Worm (Caenorhabditis elegans) whole organism, L4 larva: ENCODE data around the gene F48E8.4.

ENCODE experiments used
- F10B5.3 ChIP-seq: sonication (generic microtip); optimal IDR thresholded peaks from 2 replicates; lab custom pipeline; 2016; ENCODE audit warnings: mild to moderate bottlenecking, missing genetic modification characterization, missing compliant biosample characterization
- F37D6.2 ChIP-seq: sonication (generic microtip); optimal IDR thresholded peaks from 2 replicates; lab custom pipeline; 2016; ENCODE audit warnings: mild to moderate bottlenecking, missing genetic modification characterization, missing compliant biosample characterization
- T26A8.4 ChIP-seq: fragments of 200-800 bp; sonication (Bioruptor generic); IDR thresholded peaks from 2 replicates; pipeline ENCODE4 v1.3.6; 2022; ENCODE audit warnings: missing genetic modification characterization, missing compliant biosample characterization
- Y75B8A.6 ChIP-seq: fragments of 200-800 bp; sonication (Bioruptor generic); IDR thresholded peaks from 2 replicates; pipeline ENCODE4 v1.3.6; 2022; ENCODE audit warnings: missing genetic modification reagents, missing genetic modification characterization, missing compliant biosample characterization
- ZK546.5 ChIP-seq, 2 experiments: sonication (generic microtip); optimal IDR thresholded peaks; 2 replicates each; lab custom pipeline; 2017; ENCODE audit warnings: missing biosample characterization in 2 of 2, missing genetic modification characterization in 2 of 2
- aha-1 ChIP-seq: fragments of 150-350 bp; peaks from one replicate; lab custom pipeline; 2014; ENCODE audit warnings: missing biosample characterization, missing genetic modification characterization
- ama-1 ChIP-seq: fragments of 150-350 bp; optimal IDR thresholded peaks from 2 replicates; lab custom pipeline; 2014; ENCODE audit warnings: inconsistent platforms, mixed read lengths
- ceh-28 ChIP-seq: fragments of 150-350 bp; optimal IDR thresholded peaks from 2 replicates; lab custom pipeline; 2014; ENCODE audit warnings: missing biosample characterization, missing genetic modification reagents, missing genetic modification characterization
- ceh-44 ChIP-seq: fragments of 200-800 bp; sonication (Bioruptor generic); IDR thresholded peaks from 2 replicates; pipeline ENCODE4 v1.3.6; 2022; ENCODE audit warnings: missing genetic modification reagents, missing genetic modification characterization, missing compliant biosample characterization
- ctbp-1 ChIP-seq: fragments of 200-800 bp; sonication (Bioruptor generic); IDR thresholded peaks from 2 replicates; pipeline ENCODE4 v1.3.6; 2022; ENCODE audit warnings: missing genetic modification reagents, missing genetic modification characterization, missing compliant biosample characterization
- daf-16 ChIP-seq, 3 experiments: sonication (generic microtip); optimal IDR thresholded peaks; 2 replicates each; lab custom pipeline; 2016 to 2017; ENCODE audit warnings: missing genetic modification characterization in 3 of 3, missing genetic modification reagents in 3 of 3, mild to moderate bottlenecking in 2 of 3, missing compliant biosample characterization in 2 of 3, missing biosample characterization in 1 of 3, moderate library complexity in 1 of 3
- dmd-6 ChIP-seq: fragments of 200-800 bp; sonication (Bioruptor generic); IDR thresholded peaks from 2 replicates; pipeline ENCODE4 v1.3.6; 2022; ENCODE audit warnings: missing genetic modification reagents, missing genetic modification characterization, missing compliant biosample characterization
- dpl-1 ChIP-seq: fragments of 150-350 bp; optimal IDR thresholded peaks from 2 replicates; lab custom pipeline; 2014; ENCODE audit warnings: missing biosample characterization, missing genetic modification reagents, missing genetic modification characterization
- dve-1 ChIP-seq: sonication (generic microtip); optimal IDR thresholded peaks from 2 replicates; lab custom pipeline; 2017; ENCODE audit warnings: antibody characterized with exemption, mild to moderate bottlenecking, missing genetic modification characterization, missing compliant biosample characterization; ENCODE audit not compliant: insufficient read depth
- gei-8 ChIP-seq: fragments of 200-800 bp; sonication (Bioruptor generic); optimal IDR thresholded peaks from 2 replicates; lab custom pipeline; 2018; ENCODE audit warnings: mild to moderate bottlenecking, missing genetic modification characterization, missing compliant biosample characterization
- hif-1 ChIP-seq, 2 experiments: sonication (generic microtip); optimal IDR thresholded peaks; 2 replicates each; lab custom pipeline; 2016 to 2017; ENCODE audit warnings: missing compliant biosample characterization in 2 of 2, missing genetic modification characterization in 2 of 2, missing genetic modification reagents in 2 of 2, missing genotype in 2 of 2, mild to moderate bottlenecking in 1 of 2
- hlh-30 ChIP-seq: sonication (generic microtip); optimal IDR thresholded peaks from 2 replicates; lab custom pipeline; 2017; ENCODE audit warnings: antibody characterized with exemption, mild to moderate bottlenecking, missing genetic modification characterization, missing compliant biosample characterization; ENCODE audit not compliant: insufficient read depth
- hmg-1.1 ChIP-seq: fragments of 200-800 bp; sonication (Bioruptor generic); IDR thresholded peaks from 2 replicates; pipeline ENCODE4 v1.3.6; 2022; ENCODE audit warnings: missing genetic modification reagents, missing genetic modification characterization, missing compliant biosample characterization
- lim-7 ChIP-seq: fragments of 200-800 bp; sonication (Bioruptor generic); IDR thresholded peaks from 2 replicates; pipeline ENCODE4 v1.3.6; 2022; ENCODE audit warnings: missing genetic modification characterization, missing compliant biosample characterization
- lin-13 ChIP-seq: fragments of 150-350 bp; optimal IDR thresholded peaks from 2 replicates; lab custom pipeline; 2014; ENCODE audit warnings: missing biosample characterization, missing genetic modification reagents, missing genetic modification characterization
- lin-38 ChIP-seq: fragments of 200-800 bp; sonication (Bioruptor generic); IDR thresholded peaks from 2 replicates; pipeline ENCODE4 v1.3.6; 2022; ENCODE audit warnings: missing genetic modification reagents, missing genetic modification characterization, missing compliant biosample characterization
- lsy-2 ChIP-seq, 2 experiments: fragments of 150-350 bp in 1 of 2; sonication (generic microtip) in 1 of 2; optimal IDR thresholded peaks; 2 replicates each; lab custom pipeline; 2014 to 2017; ENCODE audit warnings: missing biosample characterization in 2 of 2, missing genetic modification characterization in 2 of 2
- madf-5 ChIP-seq, 2 experiments: fragments of 200-800 bp; sonication (Bioruptor generic); IDR thresholded peaks; 2 replicates each; pipeline ENCODE4 v1.3.6; 2022; ENCODE audit warnings: missing compliant biosample characterization in 2 of 2, missing genetic modification characterization in 2 of 2
- mdt-29 ChIP-seq: fragments of 200-800 bp; sonication (Bioruptor generic); IDR thresholded peaks from 2 replicates; pipeline ENCODE4 v1.3.6; 2022; ENCODE audit warnings: missing genetic modification reagents, missing genetic modification characterization, missing compliant biosample characterization
- mep-1 ChIP-seq: fragments of 150-350 bp; sonication (generic microtip); optimal IDR thresholded peaks from 3 replicates; lab custom pipeline; 2014; ENCODE audit warnings: missing biosample characterization, missing genetic modification characterization
- mes-2 ChIP-seq: sonication (generic microtip); optimal IDR thresholded peaks from 2 replicates; lab custom pipeline; 2016; ENCODE audit warnings: missing genotype, mild to moderate bottlenecking, missing genetic modification characterization, missing compliant biosample characterization; ENCODE audit not compliant: poor library complexity, severe bottlenecking
- mxl-2 ChIP-seq: fragments of 200-800 bp; sonication (Bioruptor generic); conservative IDR thresholded peaks from 2 replicates; pipeline ENCODE4 v1.3.6; 2022; ENCODE audit warnings: missing genetic modification reagents, missing genetic modification characterization, missing compliant biosample characterization
- mxl-3 ChIP-seq: fragments of 200-800 bp; sonication (Bioruptor generic); optimal IDR thresholded peaks from 2 replicates; lab custom pipeline; 2018; ENCODE audit warnings: mild to moderate bottlenecking, missing genetic modification characterization, missing compliant biosample characterization
- nhr-11 ChIP-seq: fragments of 150-350 bp; optimal IDR thresholded peaks from 2 replicates; lab custom pipeline; 2014; ENCODE audit warnings: missing biosample characterization, missing genetic modification characterization
- nhr-237 ChIP-seq: sonication (generic microtip); optimal IDR thresholded peaks from 2 replicates; lab custom pipeline; 2017; ENCODE audit warnings: missing biosample characterization, missing genetic modification characterization
- nhr-28 ChIP-seq: fragments of 150-350 bp; optimal IDR thresholded peaks from 2 replicates; lab custom pipeline; 2014; ENCODE audit warnings: missing biosample characterization, missing genetic modification characterization
- nhr-41 ChIP-seq: fragments of 200-800 bp; sonication (Bioruptor generic); IDR thresholded peaks from 2 replicates; pipeline ENCODE4 v1.3.6; 2022; ENCODE audit warnings: missing genetic modification reagents, missing genetic modification characterization, missing compliant biosample characterization
- nhr-6 ChIP-seq: fragments of 150-350 bp; optimal IDR thresholded peaks from 2 replicates; lab custom pipeline; 2014; ENCODE audit warnings: missing biosample characterization, missing genetic modification characterization
- nhr-76 ChIP-seq: fragments of 150-350 bp; optimal IDR thresholded peaks from 2 replicates; lab custom pipeline; 2014; ENCODE audit warnings: missing biosample characterization, missing genetic modification characterization
- pha-4 ChIP-seq, 2 experiments: fragments of 150-350 bp in 1 of 2; fragments of 200-800 bp in 1 of 2; sonication (Bioruptor generic) in 1 of 2; IDR thresholded peaks in 1 of 2; optimal IDR thresholded peaks in 1 of 2; 2 replicates each; pipeline versions ENCODE4 v1.3.6 to Lab custom; 2014 to 2022; ENCODE audit warnings: missing genetic modification characterization in 2 of 2, missing genetic modification reagents in 2 of 2, missing biosample characterization in 1 of 2, missing compliant biosample characterization in 1 of 2
- rbr-2 ChIP-seq: sonication (generic microtip); optimal IDR thresholded peaks from 2 replicates; lab custom pipeline; 2016; ENCODE audit warnings: missing genotype, missing genetic modification characterization, missing compliant biosample characterization
- snpc-4 ChIP-seq: fragments of 150-350 bp; optimal IDR thresholded peaks from 2 replicates; lab custom pipeline; 2014; ENCODE audit warnings: missing biosample characterization, missing genetic modification characterization
- unc-39 ChIP-seq: sonication (generic microtip); optimal IDR thresholded peaks from 2 replicates; lab custom pipeline; 2017; ENCODE audit warnings: missing biosample characterization, missing genetic modification characterization
- unc-62 ChIP-seq, 3 experiments: fragments of 150-350 bp in 1 of 3; sonication (generic microtip); optimal IDR thresholded peaks in 2 of 3; peaks in 1 of 3; 1 replicate in 1 of 3; 2 replicates in 2 of 3; lab custom pipeline; 2014 to 2017; ENCODE audit warnings: missing biosample characterization in 3 of 3, missing genetic modification characterization in 3 of 3, missing genetic modification reagents in 3 of 3, missing genotype in 1 of 3

F48E8.4 gene

ce11 chrIII:5438064-5438463 is 15.3 kb upstream of the F48E8.4 start (continued):
- TF ChIP-seq hmg-1.1 (GFP tag; lab: Robert Waterston, UW) (no peak), ceh-44 (GFP tag; lab: Robert Waterston, UW) (no peak)

- TF ChIP-seq lin-38 (GFP tag; lab: Robert Waterston, UW) = 0 out of 2 replicates have a peak, but pooled peaks have one; percentile 16
- no peak for TF ChIP-seq mep-1 (tag; lab: Kevin White, UChicago)
- TF ChIP-seq ctbp-1 (GFP tag; lab: Robert Waterston, UW) = no peak
- TF ChIP-seq ceh-28 (tag; lab: Kevin White, UChicago) = no peak
- no peak for TF ChIP-seq aha-1 (tag; lab: Kevin White, UChicago)
These were observed 12.8 kb upstream of the F48E8.4 start, which contains the start of gene W03A5.6 for ce11 chrIII:5440540-5440939. W03A5.6 (minus strand) TSS chrIII:5440640.

- TF ChIP-seq lsy-2 (tag; optimal IDR thresholded peaks at IDR 0.05; lab: Kevin White, UChicago) = peak; percentile 90 to 99
- peak; percentile 4 for TF ChIP-seq hlh-30 (tag; lab: Kevin White, UChicago)
- TF ChIP-seq T26A8.4 (GFP tag; lab: Robert Waterston, UW) = no peak
- TF ChIP-seq nhr-6 (tag; lab: Kevin White, UChicago) = peak; percentile 50
- no peak for TF ChIP-seq unc-62 (GFP tag; optimal IDR thresholded peaks at IDR 0.05 in 1 of 2; lab: Kevin White, UChicago)
- no peak for TF ChIP-seq unc-62 (tag; optimal IDR thresholded peaks at IDR 0.05; lab: Kevin White, UChicago)
- TF ChIP-seq nhr-28 (tag; lab: Kevin White, UChicago) = peak; percentile 19
- no peak for TF ChIP-seq mdt-29 (GFP tag; lab: Robert Waterston, UW)
- TF ChIP-seq gei-8 (GFP tag; lab: Kevin White, UChicago) = no peak
- TF ChIP-seq Y75B8A.6 (GFP tag; lab: Robert Waterston, UW) = no peak
- TF ChIP-seq daf-16 (GFP tag; optimal IDR thresholded peaks at IDR 0.05; lab: Kevin White, UChicago) = no peak
- TF ChIP-seq daf-16 (tag; optimal IDR thresholded peaks at IDR 0.05; lab: Kevin White, UChicago) = peak; percentile 48
- no peak for TF ChIP-seq mxl-2 (GFP tag; lab: Robert Waterston, UW)
- TF ChIP-seq nhr-11 (tag; lab: Kevin White, UChicago) = no peak
- TF ChIP-seq mep-1 (tag; lab: Kevin White, UChicago) = peak; percentile 32
- TF ChIP-seq nhr-76 (tag; lab: Kevin White, UChicago) = peak; percentile 28
- TF ChIP-seq nhr-41 (GFP tag; lab: Robert Waterston, UW) = no peak
- TF ChIP-seq madf-5 (GFP tag; IDR thresholded peaks at IDR 0.05; lab: Robert Waterston, UW) = no peak
- TF ChIP-seq lin-38 (GFP tag; lab: Robert Waterston, UW) = peak; percentile 64
- no peak for TF ChIP-seq lim-7 (GFP tag; lab: Robert Waterston, UW)
- TF ChIP-seq dmd-6 (GFP tag; lab: Robert Waterston, UW) = peak; percentile 14; the same call in 1 of the 2 replicates
- TF ChIP-seq lin-13 = peak; percentile 29
- TF ChIP-seq unc-39 (tag; lab: Kevin White, UChicago) = no peak
- TF ChIP-seq mxl-3 (GFP tag; lab: Kevin White, UChicago) = no peak
- TF ChIP-seq dve-1 (tag; lab: Kevin White, UChicago) = peak; percentile 43
- no peak for TF ChIP-seq nhr-237 (tag; lab: Kevin White, UChicago)
- TF ChIP-seq snpc-4 (tag; lab: Kevin White, UChicago) = no peak
- TF ChIP-seq rbr-2 = peak; percentile 2
- TF ChIP-seq F37D6.2 = no peak
- peak; percentile 35 for TF ChIP-seq ceh-28 (tag; lab: Kevin White, UChicago)
- peak; percentile 75 for TF ChIP-seq mes-2
- TF ChIP-seq pha-4 (GFP tag; IDR thresholded peaks at IDR 0.05; lab: Robert Waterston, UW) = no peak
- TF ChIP-seq pha-4 (tag; optimal IDR thresholded peaks at IDR 0.05; lab: Kevin White, UChicago) = peak; percentile 68
- TF ChIP-seq ama-1 (lab: Kevin White, UChicago) = peak; percentile 46
- TF ChIP-seq dpl-1 (GFP tag; lab: Kevin White, UChicago) = peak; percentile 65
- TF ChIP-seq ZK546.5 (tag; optimal IDR thresholded peaks at IDR 0.05; lab: Kevin White, UChicago) = no peak
- TF ChIP-seq F10B5.3 (tag; lab: Kevin White, UChicago) = no peak
- TF ChIP-seq hif-1 (tag; optimal IDR thresholded peaks at IDR 0.05; lab: Kevin White, UChicago) = no peak
These were observed 10.6 kb upstream of the F48E8.4 start, which contains the start of the genes T24G10.2 and disl-2 for ce11 chrIII:5442711-5443253. T24G10.2 (minus strand) TSS chrIII:5442761. disl-2 (plus strand) TSS chrIII:5443167.
